Fruit fly (Drosophila melanogaster): ENCODE measurements around the gene Cog4.

Cog4 gene

dm6 chr2L:10516470-10517048 lies 28.1 kb upstream of the Cog4 start (continued):
- TF ChIP-seq CG8281 (tag; optimal IDR thresholded peaks at IDR 0.05), result no peak
- no peak for TF ChIP-seq Nf-YA (GFP tag; IDR thresholded peaks at IDR 0.05)
- peak; percentile 51 for TF ChIP-seq CG13424 (tag; optimal IDR thresholded peaks at IDR 0.05)
- no peak for TF ChIP-seq CG3065 (GFP tag; optimal IDR thresholded peaks at IDR 0.05)
- peak; percentile 19 for TF ChIP-seq CG17186 (GFP tag; optimal IDR thresholded peaks at IDR 0.05)
- peak; percentile 66 for TF ChIP-seq nom (GFP tag; optimal IDR thresholded peaks at IDR 0.05)
- TF ChIP-seq CG6854 (GFP tag; optimal IDR thresholded peaks at IDR 0.05), result peak; percentile 21
- peak in 1 of 2 experiments; percentile 14 for TF ChIP-seq Eip74EF (GFP tag; optimal IDR thresholded peaks at IDR 0.05)
- peak; percentile 43 for TF ChIP-seq Hsf (GFP tag; optimal IDR thresholded peaks at IDR 0.05)
- TF ChIP-seq CG14860 (GFP tag; IDR thresholded peaks at IDR 0.05; ENCODE audit: partially characterized antibody), result no peak
- no peak for TF ChIP-seq Kr (GFP tag; optimal IDR thresholded peaks at IDR 0.05)
- no peak for TF ChIP-seq eve (GFP tag; optimal IDR thresholded peaks at IDR 0.05)
- no peak for TF ChIP-seq CG12744 (GFP tag; optimal IDR thresholded peaks at IDR 0.05)
- peak; percentile 27 for TF ChIP-seq Fer3 (tag; optimal IDR thresholded peaks at IDR 0.05)
- no peak for TF ChIP-seq CG7786 (GFP tag; optimal IDR thresholded peaks at IDR 0.05)
- TF ChIP-seq CG10366 (GFP tag; IDR thresholded peaks at IDR 0.05), result peak; percentile 30; the same call in 1 of the 2 replicates
- no peak for TF ChIP-seq ab (GFP tag; optimal IDR thresholded peaks at IDR 0.05)
- 0 out of 2 replicates have a peak, but pooled peaks have one; percentile 28 for TF ChIP-seq wdn (GFP tag; IDR thresholded peaks at IDR 0.05)
- no peak for TF ChIP-seq inv (GFP tag; IDR thresholded peaks at IDR 0.05; ENCODE audit: partially characterized antibody)
- TF ChIP-seq repo (GFP tag; optimal IDR thresholded peaks at IDR 0.05), result no peak
- TF ChIP-seq ind (GFP tag; optimal IDR thresholded peaks at IDR 0.05), result peak; percentile 20
- TF ChIP-seq CG14667 (GFP tag; IDR thresholded peaks at IDR 0.05), result no peak
- TF ChIP-seq sqz (GFP tag; optimal IDR thresholded peaks at IDR 0.05), result no peak
- TF ChIP-seq Asciz (GFP tag; optimal IDR thresholded peaks at IDR 0.05), result no peak
- TF ChIP-seq Mes4 (GFP tag; optimal IDR thresholded peaks at IDR 0.05), result no peak
- TF ChIP-seq zfh1 (GFP tag; IDR thresholded peaks at IDR 0.05), result peak; percentile 19; the same call in 1 of the 3 replicates
- no peak for TF ChIP-seq CG11093 (GFP tag; IDR thresholded peaks at IDR 0.05)
- TF ChIP-seq YL-1 (GFP tag; optimal IDR thresholded peaks at IDR 0.05), result no peak
- no peak for TF ChIP-seq CG10431 (GFP tag; optimal IDR thresholded peaks at IDR 0.05)
- TF ChIP-seq bcd (GFP tag; optimal IDR thresholded peaks at IDR 0.05), result peak; percentile 38
- peak; percentile 49 for TF ChIP-seq HmgZ (tag; optimal IDR thresholded peaks at IDR 0.05)
- no peak for TF ChIP-seq fd96Cb (tag; optimal IDR thresholded peaks at IDR 0.05)
- TF ChIP-seq Deaf1 (tag; optimal IDR thresholded peaks at IDR 0.05), result peak; percentile 77
- 0 out of 3 replicates have a peak, but pooled peaks have one; percentile 39 for TF ChIP-seq dysf (GFP tag; IDR thresholded peaks at IDR 0.05)
- peak; percentile 18 for TF ChIP-seq CG10274 (GFP tag; optimal IDR thresholded peaks at IDR 0.05)
- no peak for TF ChIP-seq hth (optimal IDR thresholded peaks at IDR 0.05)
- no peak for TF ChIP-seq CG2712 (tag; optimal IDR thresholded peaks at IDR 0.05)
- TF ChIP-seq scrt (GFP tag; optimal IDR thresholded peaks at IDR 0.05), result no peak
- no peak for TF ChIP-seq tx (GFP tag; optimal IDR thresholded peaks at IDR 0.05)
- peak in 1 of 2 experiments; percentile 1 for TF ChIP-seq Pdp1 (GFP tag; optimal IDR thresholded peaks at IDR 0.05)
- TF ChIP-seq CG9932 (GFP tag; IDR thresholded peaks at IDR 0.05), result peak; percentile 36; the same call in 1 of the 2 replicates
- no peak for TF ChIP-seq pan (optimal IDR thresholded peaks at IDR 0.05)
- TF ChIP-seq pan (GFP tag; optimal IDR thresholded peaks at IDR 0.05 in 1 of 2, IDR thresholded peaks at IDR 0.05 in 1 of 2), result peak in 1 of 2 experiments; percentile 27
- TF ChIP-seq danr (GFP tag; IDR thresholded peaks at IDR 0.05), result 0 out of 2 replicates have a peak, but pooled peaks have one; percentile 20
- no peak for TF ChIP-seq CG7271 (tag; optimal IDR thresholded peaks at IDR 0.05)
- no peak for TF ChIP-seq CG7372 (GFP tag; IDR thresholded peaks at IDR 0.05)
- TF ChIP-seq CG12104 (GFP tag; optimal IDR thresholded peaks at IDR 0.05), result no peak
- no peak for TF ChIP-seq gt (GFP tag; IDR thresholded peaks at IDR 0.05)
- TF ChIP-seq ssp (GFP tag; IDR thresholded peaks at IDR 0.05), result no peak
- no peak for TF ChIP-seq abd-A (tag; optimal IDR thresholded peaks at IDR 0.05)

All from whole organism, embryonic.